Worm (Caenorhabditis elegans): ENCODE data around the gene ifg-1.

ifg-1 gene

DNA sequence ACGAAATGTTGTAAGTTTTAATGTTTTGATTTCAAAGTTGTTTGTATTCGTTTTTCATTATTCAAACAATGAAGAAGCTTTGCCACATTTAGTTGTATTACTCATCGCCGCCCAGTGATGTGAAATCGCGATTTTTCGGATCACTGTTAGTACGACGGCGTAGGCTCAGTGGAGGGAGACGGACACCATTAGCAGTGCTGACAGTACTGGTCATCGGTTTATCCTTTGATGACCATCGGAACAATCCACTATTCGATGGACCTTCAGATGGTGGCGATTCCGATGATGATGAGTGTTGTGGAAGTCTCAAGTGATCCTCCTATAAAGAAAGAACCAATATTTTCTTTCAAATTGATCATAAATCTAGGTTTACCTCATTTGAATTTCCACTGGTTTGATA, 29.5 kb upstream of the ifg-1 start:
- TF ChIP-seq klf-2 (GFP tag; conservative IDR thresholded peaks at IDR 0.05) (no peak), ref-1 (GFP tag; conservative IDR thresholded peaks at IDR 0.05) (no peak), ztf-29 (GFP tag; IDR thresholded peaks at IDR 0.05) (no peak), ztf-23 (GFP tag; IDR thresholded peaks at IDR 0.05) (no peak), med-1 (GFP tag; optimal IDR thresholded peaks at IDR 0.05; ENCODE audit: insufficient read depth) (no peak), tab-1 (GFP tag; IDR thresholded peaks at IDR 0.05) (no peak), cog-1 (tag; optimal IDR thresholded peaks at IDR 0.05) (no peak), T22C8.4 (GFP tag; IDR thresholded peaks at IDR 0.05) (no peak), flt-1 (GFP tag; IDR thresholded peaks at IDR 0.05) (no peak)

DNA sequence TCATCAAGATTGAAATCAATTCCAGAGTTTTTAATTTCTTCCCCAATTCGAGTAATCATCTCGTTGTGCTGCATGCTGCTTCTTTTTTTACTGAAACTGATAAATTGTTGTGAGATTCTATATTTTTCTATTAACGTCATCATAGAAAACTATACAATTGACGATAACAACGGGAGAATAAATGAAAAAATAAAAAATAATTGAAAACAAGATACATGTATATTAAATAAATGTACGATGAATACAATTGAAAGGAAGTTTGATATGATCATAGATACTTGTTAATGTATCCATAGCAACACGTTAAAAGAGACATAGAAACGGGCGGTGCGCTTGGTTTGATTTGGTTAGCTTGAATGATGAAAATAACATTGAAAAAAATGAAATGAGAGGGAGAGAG, 26.6 kb upstream of the ifg-1 start, which contains the start of gene T05C12.8:
TSS of gene T05C12.8 (minus strand) at position 101 of the 400 bp plus-strand sequence.
- no peak for TF ChIP-seq ztf-29 (GFP tag; IDR thresholded peaks at IDR 0.05)
- no peak for TF ChIP-seq T22C8.4 (GFP tag; IDR thresholded peaks at IDR 0.05)
- no peak for TF ChIP-seq med-1 (GFP tag; optimal IDR thresholded peaks at IDR 0.05; ENCODE audit: insufficient read depth)
- no peak for TF ChIP-seq ztf-23 (GFP tag; IDR thresholded peaks at IDR 0.05)
- no peak for TF ChIP-seq cog-1 (tag; optimal IDR thresholded peaks at IDR 0.05)
- TF ChIP-seq flt-1 (GFP tag; IDR thresholded peaks at IDR 0.05) = no peak
- TF ChIP-seq klf-2 (GFP tag; conservative IDR thresholded peaks at IDR 0.05) = no peak
- no peak for TF ChIP-seq ref-1 (GFP tag; conservative IDR thresholded peaks at IDR 0.05)
- no peak for TF ChIP-seq tab-1 (GFP tag; IDR thresholded peaks at IDR 0.05)

DNA sequence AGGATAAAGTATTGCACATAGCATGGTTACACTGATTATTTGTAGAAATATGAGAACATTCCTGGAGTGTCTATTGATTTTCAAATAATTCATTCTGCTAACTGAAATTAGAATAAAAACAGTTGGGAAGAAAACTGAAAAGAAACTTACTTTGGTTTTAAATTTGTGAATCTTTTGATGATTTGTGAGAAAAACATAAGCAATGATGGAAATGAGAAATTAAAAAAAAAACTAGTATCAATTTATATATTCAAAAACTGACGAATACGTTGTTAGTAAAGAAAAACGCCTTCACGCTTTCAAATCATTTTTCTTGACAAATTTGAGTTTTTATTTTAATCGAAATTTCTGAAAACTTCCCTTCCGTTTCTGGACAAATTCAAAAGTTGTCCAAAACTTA, 23.9 kb upstream of the ifg-1 start, which contains the start of gene T05C12.9:
TSS of gene T05C12.9 (minus strand) at position 101 of the 400 bp plus-strand sequence.
- TF ChIP-seq flt-1 (GFP tag; IDR thresholded peaks at IDR 0.05) = no peak
- TF ChIP-seq klf-2 (GFP tag; conservative IDR thresholded peaks at IDR 0.05) = no peak
- TF ChIP-seq cog-1 (tag; optimal IDR thresholded peaks at IDR 0.05) = no peak
- TF ChIP-seq tab-1 (GFP tag; IDR thresholded peaks at IDR 0.05) = no peak
- TF ChIP-seq ztf-23 (GFP tag; IDR thresholded peaks at IDR 0.05) = no peak
- TF ChIP-seq ref-1 (GFP tag; conservative IDR thresholded peaks at IDR 0.05) = no peak
- TF ChIP-seq T22C8.4 (GFP tag; IDR thresholded peaks at IDR 0.05) = no peak
- TF ChIP-seq ztf-29 (GFP tag; IDR thresholded peaks at IDR 0.05) = no peak

DNA sequence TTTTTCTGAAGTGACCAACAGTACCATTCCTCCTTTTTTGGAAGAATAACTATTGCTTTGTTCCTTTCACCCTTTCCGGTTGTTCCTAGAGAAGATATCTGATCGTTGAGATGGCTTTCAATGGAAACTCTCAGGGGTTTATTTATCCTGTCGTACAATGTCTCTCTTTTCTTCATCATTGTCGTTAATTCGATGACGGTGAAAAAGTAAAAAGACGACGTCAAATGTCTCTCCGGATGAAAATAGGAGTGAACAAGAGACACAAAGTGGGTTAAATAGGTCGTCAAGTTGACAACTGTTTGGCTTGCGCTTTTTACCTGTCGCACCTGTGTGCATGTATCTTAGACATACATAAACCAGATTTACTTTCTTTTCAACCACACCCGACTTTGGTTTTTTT, 23.1 kb upstream of the ifg-1 start:
- no peak for TF ChIP-seq T22C8.4 (GFP tag; IDR thresholded peaks at IDR 0.05)
- no peak for TF ChIP-seq ztf-23 (GFP tag; IDR thresholded peaks at IDR 0.05)
- no peak for TF ChIP-seq ref-1 (GFP tag; conservative IDR thresholded peaks at IDR 0.05)
- TF ChIP-seq klf-2 (GFP tag; conservative IDR thresholded peaks at IDR 0.05) = no peak
- no peak for TF ChIP-seq ztf-29 (GFP tag; IDR thresholded peaks at IDR 0.05)
- no peak for TF ChIP-seq cog-1 (tag; optimal IDR thresholded peaks at IDR 0.05)
- TF ChIP-seq flt-1 (GFP tag; IDR thresholded peaks at IDR 0.05) = no peak
- TF ChIP-seq tab-1 (GFP tag; IDR thresholded peaks at IDR 0.05) = no peak
- no peak for TF ChIP-seq med-1 (GFP tag; optimal IDR thresholded peaks at IDR 0.05; ENCODE audit: insufficient read depth)

DNA sequence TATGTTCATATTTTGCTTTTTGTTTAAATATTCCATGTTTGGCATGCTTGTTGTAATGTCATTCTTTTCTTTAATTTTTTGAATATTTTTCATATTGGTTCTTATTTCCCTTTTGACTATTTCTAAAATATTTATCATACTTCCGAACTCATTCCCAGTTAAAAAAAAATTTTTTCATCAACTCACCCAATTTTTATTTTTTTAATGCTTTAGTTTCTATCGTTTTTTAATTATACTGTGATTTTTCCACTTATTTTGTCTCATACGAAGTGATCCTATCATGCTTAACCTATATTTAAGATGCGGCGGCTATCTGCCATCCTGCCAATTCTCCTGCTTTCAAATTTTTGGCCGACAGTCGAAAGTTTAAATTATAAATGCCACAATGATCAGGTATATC, 18.5 kb upstream of the ifg-1 start, which contains the start of gene qua-1:
TSS of gene qua-1 (plus strand) at position 301 of the 400 bp plus-strand sequence.
- no peak for TF ChIP-seq ztf-23 (GFP tag; IDR thresholded peaks at IDR 0.05)

DNA sequence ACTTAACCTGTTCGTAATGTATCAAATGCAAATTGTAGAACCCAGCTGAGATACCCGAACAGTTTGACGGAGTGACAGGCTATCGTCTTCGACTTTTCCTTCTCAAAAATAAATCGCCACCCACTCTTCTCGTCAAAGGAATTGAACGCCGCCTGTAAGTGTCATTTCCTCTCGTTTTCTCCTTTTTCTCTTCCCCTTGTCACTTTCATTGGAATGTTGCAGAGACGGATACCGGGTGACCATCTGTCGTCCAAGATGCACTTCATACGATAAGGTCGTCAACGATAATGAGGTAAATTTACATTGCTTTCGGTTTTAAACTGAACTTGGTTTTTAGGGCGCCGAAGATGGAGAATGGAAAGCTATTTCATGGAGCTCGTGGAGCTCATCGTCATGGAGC, 17.2 kb upstream of the ifg-1 start:
- TF ChIP-seq med-1 (GFP tag; optimal IDR thresholded peaks at IDR 0.05; ENCODE audit: insufficient read depth) (no peak), T22C8.4 (GFP tag; IDR thresholded peaks at IDR 0.05) (no peak), ref-1 (GFP tag; conservative IDR thresholded peaks at IDR 0.05) (no peak), cog-1 (tag; optimal IDR thresholded peaks at IDR 0.05) (no peak), klf-2 (GFP tag; conservative IDR thresholded peaks at IDR 0.05) (no peak), ztf-23 (GFP tag; IDR thresholded peaks at IDR 0.05) (no peak), flt-1 (GFP tag; IDR thresholded peaks at IDR 0.05) (no peak), tab-1 (GFP tag; IDR thresholded peaks at IDR 0.05) (no peak), ztf-29 (GFP tag; IDR thresholded peaks at IDR 0.05) (no peak)

DNA sequence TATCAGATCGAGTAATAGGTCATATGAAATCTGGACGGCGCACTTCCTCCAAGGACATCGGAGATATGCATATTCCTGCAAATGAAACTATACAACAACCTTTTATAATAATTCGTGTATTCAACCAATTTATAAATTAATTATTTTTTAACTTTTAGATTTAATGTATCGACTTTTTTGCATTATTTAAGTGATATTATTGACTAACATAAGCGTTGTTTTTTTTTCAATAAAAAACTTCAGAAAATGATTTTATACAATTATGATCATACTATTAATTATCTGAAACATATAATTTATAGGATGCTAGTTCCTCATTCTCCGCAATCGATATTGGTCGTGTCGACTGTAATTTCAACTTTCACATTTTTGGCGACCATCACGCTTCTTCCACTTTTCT, 13.0 kb upstream of the ifg-1 start, which contains the start of gene col-76:
TSS of gene col-76 (plus strand) at position 301 of the 400 bp plus-strand sequence.
- no peak for TF ChIP-seq med-1 (GFP tag; optimal IDR thresholded peaks at IDR 0.05; ENCODE audit: insufficient read depth)
- TF ChIP-seq ztf-29 (GFP tag; IDR thresholded peaks at IDR 0.05) = no peak
- no peak for TF ChIP-seq T22C8.4 (GFP tag; IDR thresholded peaks at IDR 0.05)
- no peak for TF ChIP-seq cog-1 (tag; optimal IDR thresholded peaks at IDR 0.05)
- no peak for TF ChIP-seq ref-1 (GFP tag; conservative IDR thresholded peaks at IDR 0.05)
- TF ChIP-seq tab-1 (GFP tag; IDR thresholded peaks at IDR 0.05) = no peak
- TF ChIP-seq flt-1 (GFP tag; IDR thresholded peaks at IDR 0.05) = no peak
- no peak for TF ChIP-seq klf-2 (GFP tag; conservative IDR thresholded peaks at IDR 0.05)
- no peak for TF ChIP-seq ztf-23 (GFP tag; IDR thresholded peaks at IDR 0.05)

DNA sequence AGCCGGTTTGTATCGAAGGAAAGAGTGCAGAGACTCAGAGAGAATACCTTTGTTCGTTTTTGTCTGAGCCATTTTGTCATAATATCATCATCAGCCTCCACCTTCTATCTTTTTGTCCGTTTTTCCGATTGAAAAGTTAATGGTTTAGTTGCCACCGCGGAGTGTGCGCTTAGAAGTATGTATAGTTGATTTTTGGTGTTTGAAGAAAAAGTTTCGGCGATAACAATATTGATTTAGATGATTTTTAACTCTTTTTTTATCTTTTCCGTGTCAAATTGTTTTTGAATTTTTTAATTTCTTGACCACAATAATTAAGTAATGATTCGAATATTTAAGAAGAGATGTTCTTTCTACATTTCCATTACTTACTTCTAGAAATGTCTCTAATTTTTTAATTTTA, 11.4 kb upstream of the ifg-1 start:
- TF ChIP-seq flt-1 (GFP tag; IDR thresholded peaks at IDR 0.05) = no peak
- no peak for TF ChIP-seq ref-1 (GFP tag; conservative IDR thresholded peaks at IDR 0.05)
- no peak for TF ChIP-seq tab-1 (GFP tag; IDR thresholded peaks at IDR 0.05)
- no peak for TF ChIP-seq ztf-29 (GFP tag; IDR thresholded peaks at IDR 0.05)
- TF ChIP-seq med-1 (GFP tag; optimal IDR thresholded peaks at IDR 0.05; ENCODE audit: insufficient read depth) = no peak
- TF ChIP-seq cog-1 (tag; optimal IDR thresholded peaks at IDR 0.05) = no peak
- TF ChIP-seq T22C8.4 (GFP tag; IDR thresholded peaks at IDR 0.05) = no peak
- no peak for TF ChIP-seq klf-2 (GFP tag; conservative IDR thresholded peaks at IDR 0.05)
- no peak for TF ChIP-seq ztf-23 (GFP tag; IDR thresholded peaks at IDR 0.05)

DNA sequence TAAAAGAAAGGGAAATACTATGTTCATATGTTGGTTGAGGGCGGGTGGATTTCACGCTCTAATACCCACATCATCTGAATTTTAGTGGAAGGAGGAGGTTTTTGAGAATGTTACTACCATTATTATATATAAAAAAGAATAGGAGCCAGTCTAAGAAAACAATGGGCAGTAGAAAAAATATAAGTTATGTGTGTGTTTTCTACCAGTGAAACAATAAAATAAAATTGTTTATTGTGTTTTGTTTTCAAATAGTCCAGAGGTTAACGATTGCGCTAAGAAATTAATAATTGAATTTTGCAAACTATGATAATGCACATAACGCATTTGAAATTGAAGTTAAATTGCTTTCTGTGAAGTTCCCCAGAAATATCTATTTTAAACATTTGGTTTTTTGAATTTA, 7.5 kb upstream of the ifg-1 start, which contains the start of gene M110.8:
TSS of gene M110.8 (minus strand) at position 101 of the 400 bp plus-strand sequence.
- TF ChIP-seq T22C8.4 (GFP tag; IDR thresholded peaks at IDR 0.05) (no peak), med-1 (GFP tag; optimal IDR thresholded peaks at IDR 0.05; ENCODE audit: insufficient read depth) (no peak), ztf-29 (GFP tag; IDR thresholded peaks at IDR 0.05) (no peak), ref-1 (GFP tag; conservative IDR thresholded peaks at IDR 0.05) (no peak), cog-1 (tag; optimal IDR thresholded peaks at IDR 0.05) (no peak), ztf-23 (GFP tag; IDR thresholded peaks at IDR 0.05) (no peak), flt-1 (GFP tag; IDR thresholded peaks at IDR 0.05) (no peak), klf-2 (GFP tag; conservative IDR thresholded peaks at IDR 0.05) (no peak), tab-1 (GFP tag; IDR thresholded peaks at IDR 0.05) (no peak)

DNA sequence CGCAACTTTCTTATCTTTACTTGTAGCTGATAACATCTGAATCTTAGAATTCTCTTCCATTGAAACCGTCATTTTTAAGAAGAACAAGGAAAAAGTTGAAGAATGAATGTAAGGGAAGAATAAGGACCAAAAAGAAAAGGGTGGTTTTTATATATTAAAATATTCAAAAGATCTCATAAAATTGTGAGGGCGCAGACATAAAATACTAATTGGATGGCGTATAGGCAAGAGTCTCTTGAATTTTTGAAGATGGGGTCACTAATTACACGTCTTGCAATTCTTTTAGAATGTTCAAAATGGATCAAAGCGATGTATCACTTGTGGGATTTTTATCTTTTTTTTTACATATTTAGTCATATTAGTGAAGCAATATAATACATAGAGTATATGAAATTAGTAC, 4.3 kb upstream of the ifg-1 start, which contains the start of gene twk-3:
TSS of gene twk-3 (minus strand) at position 101 of the 400 bp plus-strand sequence.
- no peak for TF ChIP-seq ztf-23 (GFP tag; IDR thresholded peaks at IDR 0.05)
- no peak for TF ChIP-seq klf-2 (GFP tag; conservative IDR thresholded peaks at IDR 0.05)
- no peak for TF ChIP-seq ztf-29 (GFP tag; IDR thresholded peaks at IDR 0.05)
- TF ChIP-seq med-1 (GFP tag; optimal IDR thresholded peaks at IDR 0.05; ENCODE audit: insufficient read depth) = no peak
- no peak for TF ChIP-seq tab-1 (GFP tag; IDR thresholded peaks at IDR 0.05)
- TF ChIP-seq ref-1 (GFP tag; conservative IDR thresholded peaks at IDR 0.05) = no peak
- TF ChIP-seq cog-1 (tag; optimal IDR thresholded peaks at IDR 0.05) = no peak
- no peak for TF ChIP-seq flt-1 (GFP tag; IDR thresholded peaks at IDR 0.05)
- TF ChIP-seq T22C8.4 (GFP tag; IDR thresholded peaks at IDR 0.05) = no peak

Measured in whole organism, midembryonic.